Worm (Caenorhabditis elegans) whole organism, L1 larva: ENCODE measurements around the gene F41E6.17.

Source experiments
- Y116A8C.19 ChIP-seq: sonication (generic microtip); optimal IDR thresholded peaks from 2 replicates; lab custom pipeline; 2016; ENCODE audit warnings: missing compliant biosample characterization, missing genetic modification characterization, borderline replicate concordance
- aly-2 ChIP-seq: fragments of 150-350 bp; optimal IDR thresholded peaks from 2 replicates; lab custom pipeline; 2014; ENCODE audit warnings: missing biosample characterization, missing genetic modification characterization
- ama-1 ChIP-seq: fragments of 150-350 bp; optimal IDR thresholded peaks from 2 replicates; lab custom pipeline; 2014
- ceh-8 ChIP-seq: fragments of 200-800 bp; sonication (Bioruptor generic); optimal IDR thresholded peaks from 2 replicates; lab custom pipeline; 2018; ENCODE audit warnings: mild to moderate bottlenecking, missing genetic modification characterization, moderate library complexity, missing compliant biosample characterization
- ceh-88 ChIP-seq: fragments of 200-800 bp; sonication (Bioruptor generic); IDR thresholded peaks from 2 replicates; pipeline ENCODE4 v1.3.6; 2022; ENCODE audit warnings: missing genetic modification characterization, missing compliant biosample characterization
- dpl-1 ChIP-seq, 3 experiments: fragments of 150-350 bp in 2 of 3; sonication (generic microtip) in 1 of 3; optimal IDR thresholded peaks; 2 replicates each; lab custom pipeline; 2014 to 2017; ENCODE audit warnings: missing biosample characterization in 3 of 3, missing genetic modification characterization in 3 of 3, missing genetic modification reagents in 3 of 3
- dsc-1 ChIP-seq: sonication (generic microtip); optimal IDR thresholded peaks from 2 replicates; lab custom pipeline; 2016; ENCODE audit warnings: mild to moderate bottlenecking, missing genetic modification characterization, missing compliant biosample characterization
- efl-1 ChIP-seq, 4 experiments: fragments of 150-350 bp; optimal IDR thresholded peaks in 3 of 4; peaks in 1 of 4; 1 replicate in 1 of 4; 2 replicates in 3 of 4; lab custom pipeline; 2014; ENCODE audit warnings: missing biosample characterization in 2 of 4, missing genetic modification characterization in 2 of 4, missing genetic modification reagents in 2 of 4
- elt-2 ChIP-seq: sonication (generic microtip); optimal IDR thresholded peaks from 2 replicates; lab custom pipeline; 2016; ENCODE audit warnings: missing genetic modification characterization, mild to moderate bottlenecking, inconsistent platforms, missing compliant biosample characterization, missing genetic modification reagents
- elt-3 ChIP-seq, 6 experiments: fragments of 150-350 bp in 1 of 6; sonication (generic microtip); optimal IDR thresholded peaks; 2 replicates each; lab custom pipeline; 2017 to 2018; ENCODE audit warnings: missing biosample characterization in 6 of 6, missing genetic modification characterization in 6 of 6, inconsistent platforms in 1 of 6
- fkh-10 ChIP-seq: sonication (generic microtip); optimal IDR thresholded peaks from 2 replicates; lab custom pipeline; 2017; ENCODE audit warnings: missing biosample characterization, missing genetic modification reagents, missing genetic modification characterization
- fkh-4 ChIP-seq: sonication (generic microtip); optimal IDR thresholded peaks from 2 replicates; lab custom pipeline; 2016; ENCODE audit warnings: missing compliant biosample characterization, missing genetic modification characterization, borderline replicate concordance
- grh-1 ChIP-seq: fragments of 200-800 bp; sonication (Bioruptor generic); IDR thresholded peaks from 2 replicates; pipeline ENCODE4 v1.3.6; 2022; ENCODE audit warnings: missing genetic modification reagents, missing genetic modification characterization, missing compliant biosample characterization
- hlh-4 ChIP-seq: sonication (generic microtip); optimal IDR thresholded peaks from 2 replicates; lab custom pipeline; 2016; ENCODE audit warnings: mild to moderate bottlenecking, missing genetic modification characterization, missing compliant biosample characterization
- hpl-2 ChIP-seq: fragments of 150-350 bp; optimal IDR thresholded peaks from 2 replicates; lab custom pipeline; 2014; ENCODE audit warnings: missing biosample characterization, missing genetic modification reagents, missing genetic modification characterization
- irx-1 ChIP-seq: sonication (generic microtip); optimal IDR thresholded peaks from 2 replicates; lab custom pipeline; 2016; ENCODE audit warnings: missing genetic modification characterization, missing compliant biosample characterization
- lin-14 ChIP-seq: fragments of 200-800 bp; sonication (Bioruptor generic); optimal IDR thresholded peaks from 2 replicates; lab custom pipeline; 2018; ENCODE audit warnings: mild to moderate bottlenecking, missing genetic modification characterization, moderate library complexity, missing compliant biosample characterization
- lin-35 ChIP-seq, 2 experiments: fragments of 150-350 bp; optimal IDR thresholded peaks; 2 replicates each; lab custom pipeline; 2014; ENCODE audit warnings: missing biosample characterization in 2 of 2, missing genetic modification characterization in 2 of 2, missing genetic modification reagents in 2 of 2
- lsy-2 ChIP-seq, 2 experiments: fragments of 150-350 bp; optimal IDR thresholded peaks; 2 replicates each; lab custom pipeline; 2014; ENCODE audit warnings: missing biosample characterization in 2 of 2, missing genetic modification characterization in 2 of 2
- nhr-12 ChIP-seq: sonication (generic microtip); optimal IDR thresholded peaks from 2 replicates; lab custom pipeline; 2017; ENCODE audit warnings: missing biosample characterization, missing genetic modification characterization
- nhr-20 ChIP-seq: sonication (generic microtip); optimal IDR thresholded peaks from 2 replicates; lab custom pipeline; 2016; ENCODE audit warnings: mild to moderate bottlenecking, missing genetic modification characterization, missing compliant biosample characterization
- nhr-47 ChIP-seq: sonication (generic microtip); optimal IDR thresholded peaks from 2 replicates; lab custom pipeline; 2016; ENCODE audit warnings: mild to moderate bottlenecking, missing genetic modification characterization, moderate library complexity, missing compliant biosample characterization
- nhr-76 ChIP-seq: sonication (generic microtip); optimal IDR thresholded peaks from 2 replicates; lab custom pipeline; 2017; ENCODE audit warnings: missing biosample characterization, missing genetic modification characterization
- nhr-84 ChIP-seq: sonication (generic microtip); optimal IDR thresholded peaks from 2 replicates; lab custom pipeline; 2017; ENCODE audit warnings: missing biosample characterization, missing genetic modification characterization
- nhr-90 ChIP-seq: sonication (generic microtip); optimal IDR thresholded peaks from 2 replicates; lab custom pipeline; 2016; ENCODE audit warnings: mild to moderate bottlenecking, missing genetic modification characterization, missing compliant biosample characterization; ENCODE audit not compliant: poor library complexity
- pax-3 ChIP-seq: fragments of 200-800 bp; sonication (Bioruptor generic); optimal IDR thresholded peaks from 2 replicates; lab custom pipeline; 2018; ENCODE audit warnings: mild to moderate bottlenecking, missing genetic modification characterization, moderate library complexity, missing compliant biosample characterization
- pqm-1 ChIP-seq: sonication (generic microtip); optimal IDR thresholded peaks from 3 replicates; lab custom pipeline; 2017; ENCODE audit warnings: missing biosample characterization, missing genetic modification characterization
- snu-23 ChIP-seq: sonication (generic microtip); optimal IDR thresholded peaks from 2 replicates; lab custom pipeline; 2016; ENCODE audit warnings: missing genetic modification characterization, missing compliant biosample characterization
- sptf-1 ChIP-seq: fragments of 150-350 bp; optimal IDR thresholded peaks from 2 replicates; lab custom pipeline; 2014; ENCODE audit warnings: missing biosample characterization, missing genetic modification characterization
- swsn-7 ChIP-seq: sonication (generic microtip); optimal IDR thresholded peaks from 2 replicates; lab custom pipeline; 2016; ENCODE audit warnings: missing genetic modification characterization, missing compliant biosample characterization
- unc-30 ChIP-seq: sonication (generic microtip); optimal IDR thresholded peaks from 2 replicates; lab custom pipeline; 2017; ENCODE audit warnings: missing biosample characterization, missing genetic modification characterization
- unc-62 ChIP-seq: fragments of 150-350 bp; optimal IDR thresholded peaks from 2 replicates; lab custom pipeline; 2014; ENCODE audit warnings: missing biosample characterization, missing genetic modification reagents, missing genetic modification characterization
- vab-15 ChIP-seq: sonication (generic microtip); optimal IDR thresholded peaks from 2 replicates; lab custom pipeline; 2017; ENCODE audit warnings: missing genotype, mild to moderate bottlenecking, missing genetic modification characterization, missing compliant biosample characterization
- zag-1 ChIP-seq: fragments of 150-350 bp; optimal IDR thresholded peaks from 2 replicates; lab custom pipeline; 2014; ENCODE audit warnings: missing biosample characterization, missing genetic modification characterization
- zip-4 ChIP-seq: fragments of 200-800 bp; sonication (Bioruptor generic); optimal IDR thresholded peaks from 2 replicates; lab custom pipeline; 2018; ENCODE audit warnings: mild to moderate bottlenecking, missing genetic modification characterization, moderate library complexity, missing compliant biosample characterization
- ztf-4 ChIP-seq: fragments of 150-350 bp; optimal IDR thresholded peaks from 2 replicates; lab custom pipeline; 2014; ENCODE audit warnings: missing biosample characterization, missing genetic modification characterization

F41E6.17 gene

ce11 chrV:8637666-8638271 lies 13.9 kb downstream of the F41E6.17 start, which contains the start of the genes F28A12.10 and acd-4:
TSS of gene F28A12.10 (minus strand) at chrV:8637766.
TSS of gene acd-4 (plus strand) at chrV:8638221.
- TF ChIP-seq Y116A8C.19 (tag; lab: Kevin White, UChicago) (no peak), pqm-1 (tag; lab: Kevin White, UChicago) (no peak), grh-1 (GFP tag; lab: Robert Waterston, UW) (no peak), irx-1 (no peak), nhr-76 (tag; lab: Kevin White, UChicago) (no peak), nhr-84 (tag; lab: Kevin White, UChicago) (no peak), ceh-88 (GFP tag; lab: Robert Waterston, UW) (no peak), sptf-1 (tag; lab: Kevin White, UChicago) (no peak), dsc-1 (no peak), nhr-47 (tag; lab: Kevin White, UChicago) (no peak), zip-4 (GFP tag; lab: Kevin White, UChicago) (no peak), zag-1 (tag; lab: Kevin White, UChicago) (no peak), pax-3 (no peak), hpl-2 (GFP tag; lab: Kevin White, UChicago) (no peak), lin-35 (GFP tag; optimal IDR thresholded peaks at IDR 0.05; lab: Kevin White, UChicago) (no peak), elt-3 (tag; optimal IDR thresholded peaks at IDR 0.05; lab: Kevin White, UChicago) (no peak), unc-30 (no peak), hlh-4 (tag; lab: Kevin White, UChicago) (no peak), dpl-1 (GFP tag; optimal IDR thresholded peaks at IDR 0.05; lab: Kevin White, UChicago) (no peak), nhr-90 (no peak)

ce11 chrV:8641266-8641665 lies 17.4 kb downstream of the F41E6.17 start, which contains the start of gene F28A12.3:
TSS of gene F28A12.3 (minus strand) at chrV:8641366.
- no peak for TF ChIP-seq fkh-10 (GFP tag; lab: Kevin White, UChicago)
- TF ChIP-seq unc-30 = no peak
- TF ChIP-seq ztf-4 (tag; lab: Kevin White, UChicago) = no peak
- TF ChIP-seq nhr-12 (tag; lab: Kevin White, UChicago) = no peak
- TF ChIP-seq ceh-8 (GFP tag; lab: Kevin White, UChicago) = no peak
- TF ChIP-seq swsn-7 (tag; lab: Kevin White, UChicago) = no peak
- TF ChIP-seq efl-1 (optimal IDR thresholded peaks at IDR 0.05; lab: Kevin White, UChicago) = no peak
- TF ChIP-seq efl-1 (GFP tag; optimal IDR thresholded peaks at IDR 0.05 in 1 of 2; lab: Kevin White, UChicago) = peak in 1 of 2 experiments; percentile 85
- no peak for TF ChIP-seq snu-23 (GFP tag; lab: Kevin White, UChicago)

- TF ChIP-seq elt-2 (peak; percentile 22), unc-62 (no peak)
These were observed 19.2 kb downstream of the F41E6.17 start, which contains the start of gene asp-13 for ce11 chrV:8643093-8643492. TSS of gene asp-13 (minus strand) at chrV:8643193.

ce11 chrV:8648251-8648650 lies 24.4 kb downstream of the F41E6.17 start:
- TF ChIP-seq dpl-1 (GFP tag; optimal IDR thresholded peaks at IDR 0.05; lab: Kevin White, UChicago) (no peak), pax-3 (peak; percentile 1), irx-1 (no peak), ama-1 (lab: Kevin White, UChicago) (no peak), lsy-2 (tag; optimal IDR thresholded peaks at IDR 0.05; lab: Kevin White, UChicago) (peak in 1 of 2 experiments; percentile 16), aly-2 (tag; lab: Kevin White, UChicago) (no peak), fkh-4 (no peak), lin-35 (GFP tag; optimal IDR thresholded peaks at IDR 0.05; lab: Kevin White, UChicago) (peak in 1 of 2 experiments; percentile 22), vab-15 (tag; lab: Kevin White, UChicago) (no peak), elt-2 (peak; percentile 94), lin-14 (GFP tag; lab: Kevin White, UChicago) (peak; percentile 34), pqm-1 (tag; lab: Kevin White, UChicago) (peak; percentile 57), nhr-20 (tag; lab: Kevin White, UChicago) (peak; percentile 12)
